Fruit fly (Drosophila melanogaster): ENCODE results near the gene dpr20.
"Not testable (repeated sequence)": the region's sequence is repeated elsewhere in the genome, so short reads cannot be mapped to it uniquely, and the experiment has no call there.

The dpr20 gene

dm6 chr3L:871713-872112 is 14.7 kb upstream of the dpr20 start, which contains the start of gene Usp10:
TSS of gene Usp10 (plus strand) at chr3L:871899.
- TF ChIP-seq woc (GFP tag; optimal IDR thresholded peaks at IDR 0.05) (no peak), Rel (GFP tag; optimal IDR thresholded peaks at IDR 0.05) (no peak), Rel (tag; optimal IDR thresholded peaks at IDR 0.05) (peak; percentile 68), rgr (GFP tag; optimal IDR thresholded peaks at IDR 0.05) (no peak), Hnf4 (GFP tag; optimal IDR thresholded peaks at IDR 0.05) (no peak)

- TF ChIP-seq h (GFP tag; optimal IDR thresholded peaks at IDR 0.05) (no peak), Jra (GFP tag; optimal IDR thresholded peaks at IDR 0.05) (no peak), lola (GFP tag; optimal IDR thresholded peaks at IDR 0.05) (no peak), pan (optimal IDR thresholded peaks at IDR 0.05) (no peak)
Observed at dm6 chr3L:868800-869199, 11.8 kb upstream of the dpr20 start.

- TF ChIP-seq pan (optimal IDR thresholded peaks at IDR 0.05); CrebA (GFP tag; optimal IDR thresholded peaks at IDR 0.05; ENCODE audit: borderline replicate concordance); Jra (GFP tag; optimal IDR thresholded peaks at IDR 0.05): not testable (repeated sequence)
Observed at dm6 chr3L:865096-865495, 8.0 kb upstream of the dpr20 start, which contains the start of gene CG12502. TSS of gene CG12502 (plus strand) at chr3L:865396.

- TF ChIP-seq Vsx2 (GFP tag; optimal IDR thresholded peaks at IDR 0.05; ENCODE audit: partially characterized antibody) (no peak), ey (GFP tag; optimal IDR thresholded peaks at IDR 0.05) (no peak), tai (GFP tag; optimal IDR thresholded peaks at IDR 0.05) (no peak), lola (GFP tag; optimal IDR thresholded peaks at IDR 0.05) (no peak), usp (GFP tag; optimal IDR thresholded peaks at IDR 0.05) (no peak), OdsH (GFP tag; optimal IDR thresholded peaks at IDR 0.05) (no peak), CrebA (GFP tag; optimal IDR thresholded peaks at IDR 0.05; ENCODE audit: borderline replicate concordance) (no peak), Dfd (GFP tag; optimal IDR thresholded peaks at IDR 0.05) (no peak), CG9705 (GFP tag; optimal IDR thresholded peaks at IDR 0.05) (no peak), foxo (GFP tag; optimal IDR thresholded peaks at IDR 0.05) (no peak), sv (GFP tag; optimal IDR thresholded peaks at IDR 0.05) (no peak), psq (GFP tag; optimal IDR thresholded peaks at IDR 0.05) (no peak), dl (GFP tag; optimal IDR thresholded peaks at IDR 0.05; ENCODE audit: insufficient read depth in 1 of 2, partially characterized antibody in 2 of 2) (no peak), fru (GFP tag; optimal IDR thresholded peaks at IDR 0.05) (no peak), pan (optimal IDR thresholded peaks at IDR 0.05) (no peak)
Observed at dm6 chr3L:852267-852666, 4.8 kb downstream of the dpr20 start.

dm6 chr3L:851061-851460 is 6.0 kb downstream of the dpr20 start, which contains the start of gene Dci:
TSS of gene Dci (plus strand) at chr3L:851346.
- TF ChIP-seq Hr83 (GFP tag; optimal IDR thresholded peaks at IDR 0.05; ENCODE audit: poor library complexity, severe bottlenecking) (peak; percentile 67), OdsH (GFP tag; optimal IDR thresholded peaks at IDR 0.05) (peak; percentile 46), Mio (GFP tag; optimal IDR thresholded peaks at IDR 0.05) (no peak), Hr78 (GFP tag; optimal IDR thresholded peaks at IDR 0.05) (no peak), dl (GFP tag; optimal IDR thresholded peaks at IDR 0.05; ENCODE audit: insufficient read depth in 1 of 2, partially characterized antibody in 2 of 2) (no peak), br (GFP tag; optimal IDR thresholded peaks at IDR 0.05) (peak; percentile 47), rgr (GFP tag; optimal IDR thresholded peaks at IDR 0.05) (peak; percentile 67), foxo (GFP tag; optimal IDR thresholded peaks at IDR 0.05) (peak in 1 of 2 experiments; percentile 78), Rel (GFP tag; optimal IDR thresholded peaks at IDR 0.05) (no peak), Rel (tag; optimal IDR thresholded peaks at IDR 0.05) (peak; percentile 98), sv (GFP tag; optimal IDR thresholded peaks at IDR 0.05) (peak; percentile 69), ey (GFP tag; optimal IDR thresholded peaks at IDR 0.05) (peak; percentile 56), GATAd (GFP tag; optimal IDR thresholded peaks at IDR 0.05) (peak; percentile 16), h (GFP tag; optimal IDR thresholded peaks at IDR 0.05) (peak; percentile 63), woc (GFP tag; optimal IDR thresholded peaks at IDR 0.05) (no peak), HLH106 (tag; optimal IDR thresholded peaks at IDR 0.05) (peak; percentile 60), dmrt93B (GFP tag; optimal IDR thresholded peaks at IDR 0.05) (peak; percentile 28), fru (GFP tag; optimal IDR thresholded peaks at IDR 0.05) (peak; percentile 62), CG9705 (GFP tag; optimal IDR thresholded peaks at IDR 0.05) (peak; percentile 27), psq (GFP tag; optimal IDR thresholded peaks at IDR 0.05) (peak; percentile 44), tai (GFP tag; optimal IDR thresholded peaks at IDR 0.05) (no peak), Sp1 (GFP tag; optimal IDR thresholded peaks at IDR 0.05) (peak; percentile 35)
